Worm (Caenorhabditis elegans): ENCODE data around the gene srg-23.
A peak's percentile ranks its signal among the peaks of the same experiment; 100 is the strongest.

srg-23 gene

DNA sequence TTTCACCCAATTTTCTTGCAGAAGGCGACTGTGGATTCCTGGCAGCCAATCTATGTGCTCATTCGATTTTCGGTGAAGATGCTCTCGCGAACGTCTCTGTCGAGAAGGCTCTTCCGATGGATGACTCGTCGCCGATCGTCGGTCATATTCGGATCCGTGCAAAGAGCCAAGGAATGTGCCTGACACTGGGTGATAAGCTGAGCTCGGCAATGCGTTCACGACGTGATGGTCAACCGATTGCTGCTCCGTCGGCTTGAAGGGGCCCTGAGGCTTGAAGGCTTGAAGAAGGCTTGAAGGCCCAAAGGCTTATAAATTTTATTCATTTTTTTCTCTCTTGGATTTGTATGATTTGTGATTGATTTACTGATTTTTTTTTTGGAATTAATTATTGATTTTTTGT is 8.8 kb downstream of the srg-23 start:
- TF ChIP-seq dmd-9 (GFP tag; IDR thresholded peaks at IDR 0.05) (no peak), set-16 (GFP tag; IDR thresholded peaks at IDR 0.05) (peak; percentile 51), hmg-1.1 (GFP tag; IDR thresholded peaks at IDR 0.05) (no peak)

DNA sequence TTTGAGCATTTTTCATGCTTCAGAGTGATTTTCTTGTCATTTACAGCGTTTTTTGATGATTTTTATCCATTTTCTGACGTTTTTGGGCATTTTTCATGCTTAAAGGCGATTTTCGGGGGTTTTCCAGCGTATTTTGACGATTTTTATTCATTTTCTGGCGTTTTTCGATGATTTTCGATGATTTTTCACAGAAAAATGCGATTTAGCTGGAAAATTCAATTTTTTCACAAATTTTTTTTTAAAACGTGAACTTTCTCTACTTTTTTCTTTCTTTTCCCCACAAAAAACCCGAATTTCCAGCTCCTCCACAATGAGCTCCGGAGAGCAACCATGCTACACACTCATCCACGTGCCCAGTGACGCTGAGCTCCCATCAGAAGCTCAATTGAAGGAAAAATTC is 17.5 kb downstream of the srg-23 start, which contains the start of gene copb-1:
copb-1 (plus strand) TSS at position 301 of the 400 bp plus-strand sequence.
- TF ChIP-seq Y75B8A.6 (GFP tag; IDR thresholded peaks at IDR 0.05) (0 out of 2 replicates have a peak, but pooled peaks have one; percentile 42), unc-62 (GFP tag; optimal IDR thresholded peaks at IDR 0.05 in 1 of 2) (no peak), unc-62 (tag; optimal IDR thresholded peaks at IDR 0.05) (no peak)

DNA sequence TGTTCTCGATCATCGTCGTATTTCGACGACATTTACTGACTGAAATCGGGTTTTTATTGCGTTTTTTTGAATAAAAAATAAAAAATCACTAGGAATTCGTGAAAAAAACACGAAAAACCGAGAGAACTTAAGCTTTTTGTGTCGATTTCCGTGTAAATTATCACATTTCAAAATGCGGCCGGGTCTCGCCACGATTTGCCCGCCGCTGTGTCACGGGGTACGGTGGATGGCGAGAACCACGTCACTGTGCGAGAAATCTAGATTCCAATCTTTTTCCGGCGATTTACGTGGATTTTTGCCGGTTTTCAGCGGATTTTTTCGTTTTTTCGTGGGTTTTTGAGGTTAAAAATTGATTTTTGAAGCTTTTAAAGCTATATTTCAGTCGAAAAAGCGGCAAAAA is 19.0 kb downstream of the srg-23 start, which contains the start of gene Y25C1A.8:
Y25C1A.8 (minus strand) TSS at position 45 of the 400 bp plus-strand sequence.
- TF ChIP-seq lin-38 (GFP tag; IDR thresholded peaks at IDR 0.05), result peak; percentile 89
- TF ChIP-seq zip-11 (GFP tag; IDR thresholded peaks at IDR 0.05), result no peak
- peak; percentile 87 for TF ChIP-seq F10B5.3 (tag; optimal IDR thresholded peaks at IDR 0.05)
- peak; percentile 87 for TF ChIP-seq lin-13 (GFP tag; optimal IDR thresholded peaks at IDR 0.05)
- no peak for TF ChIP-seq zag-1 (tag; optimal IDR thresholded peaks at IDR 0.05)
- peak; percentile 30 for TF ChIP-seq nhr-48 (tag; optimal IDR thresholded peaks at IDR 0.05)
- TF ChIP-seq T20F7.1 (GFP tag; optimal IDR thresholded peaks at IDR 0.05), result no peak
- TF ChIP-seq attf-4 (tag; optimal IDR thresholded peaks at IDR 0.05), result no peak
- peak; percentile 2 for TF ChIP-seq nhr-10 (tag; optimal IDR thresholded peaks at IDR 0.05)
- peak; percentile 63 for TF ChIP-seq nhr-77 (tag; optimal IDR thresholded peaks at IDR 0.05)
- TF ChIP-seq ces-1 (GFP tag; optimal IDR thresholded peaks at IDR 0.05), result peak; percentile 28
- TF ChIP-seq ztf-11 (tag; optimal IDR thresholded peaks at IDR 0.05), result no peak
- no peak for TF ChIP-seq lin-15B (tag; optimal IDR thresholded peaks at IDR 0.05)
- peak; percentile 89 for TF ChIP-seq lin-1 (GFP tag; IDR thresholded peaks at IDR 0.05)
- peak; percentile 89 for TF ChIP-seq php-3 (GFP tag; IDR thresholded peaks at IDR 0.05)
- TF ChIP-seq nhr-11 (tag; optimal IDR thresholded peaks at IDR 0.05), result peak; percentile 80
- TF ChIP-seq nhr-76 (tag; optimal IDR thresholded peaks at IDR 0.05), result no peak
- peak; percentile 45; the same call in 1 of the 2 replicates for TF ChIP-seq mdt-29 (GFP tag; IDR thresholded peaks at IDR 0.05)
- TF ChIP-seq lsy-2 (tag; optimal IDR thresholded peaks at IDR 0.05), result peak; percentile 99 to 100
- no peak for TF ChIP-seq dmd-8 (GFP tag; IDR thresholded peaks at IDR 0.05)
- peak; percentile 91 for TF ChIP-seq pha-4 (GFP tag; IDR thresholded peaks at IDR 0.05)
- TF ChIP-seq pha-4 (tag; optimal IDR thresholded peaks at IDR 0.05), result no peak
- TF ChIP-seq snpc-4 (tag; optimal IDR thresholded peaks at IDR 0.05), result peak; percentile 48
- TF ChIP-seq spr-3 (GFP tag; optimal IDR thresholded peaks at IDR 0.05), result peak; percentile 94
- no peak for TF ChIP-seq nhr-111 (GFP tag; optimal IDR thresholded peaks at IDR 0.05)
- TF ChIP-seq ceh-62 (tag; optimal IDR thresholded peaks at IDR 0.05), result no peak
- TF ChIP-seq Y105C5A.15 (GFP tag; IDR thresholded peaks at IDR 0.05), result no peak
- TF ChIP-seq mep-1 (tag; optimal IDR thresholded peaks at IDR 0.05), result peak; percentile 95
- TF ChIP-seq nhr-237 (tag; optimal IDR thresholded peaks at IDR 0.05), result no peak
- TF ChIP-seq hmg-1.1 (GFP tag; IDR thresholded peaks at IDR 0.05), result peak; percentile 95
- no peak for TF ChIP-seq aly-2 (tag; optimal IDR thresholded peaks at IDR 0.05)
- TF ChIP-seq daf-8 (GFP tag; IDR thresholded peaks at IDR 0.05), result no peak
- TF ChIP-seq zip-2 (tag; optimal IDR thresholded peaks at IDR 0.05), result peak; percentile 68
- peak; percentile 89 for TF ChIP-seq hlh-11 (tag; optimal IDR thresholded peaks at IDR 0.05)
- peak; percentile 55; the same call in 1 of the 2 replicates for TF ChIP-seq set-16 (GFP tag; IDR thresholded peaks at IDR 0.05)
- TF ChIP-seq ceh-82 (tag; optimal IDR thresholded peaks at IDR 0.05), result no peak
- TF ChIP-seq lim-7 (GFP tag; IDR thresholded peaks at IDR 0.05), result 0 out of 2 replicates have a peak, but pooled peaks have one; percentile 46
- TF ChIP-seq saeg-2 (GFP tag; IDR thresholded peaks at IDR 0.05), result 0 out of 2 replicates have a peak, but pooled peaks have one; percentile 50
- TF ChIP-seq mdl-1 (tag; optimal IDR thresholded peaks at IDR 0.05), result peak in 1 of 2 experiments; percentile 69
- no peak for TF ChIP-seq madf-5 (GFP tag; IDR thresholded peaks at IDR 0.05)
- TF ChIP-seq gei-8 (GFP tag; optimal IDR thresholded peaks at IDR 0.05), result peak; percentile 38
- peak in 1 of 2 experiments; percentile 79 for TF ChIP-seq hif-1 (tag; optimal IDR thresholded peaks at IDR 0.05)
- TF ChIP-seq Y5F2A.4 (GFP tag; optimal IDR thresholded peaks at IDR 0.05), result peak; percentile 71
- TF ChIP-seq lin-29 (GFP tag; IDR thresholded peaks at IDR 0.05), result peak; percentile 80
- TF ChIP-seq ctbp-1 (GFP tag; IDR thresholded peaks at IDR 0.05), result peak; percentile 85
